Fruit fly (Drosophila melanogaster) whole organism, wandering third instar larva: Measurements from ENCODE around the gene CG34290.

ENCODE experiments used
- CrebA ChIP-seq: fragments of 200-800 bp; sonication (Bioruptor generic); optimal IDR thresholded peaks from 2 replicates; lab custom pipeline; 2016; ENCODE audit warnings: missing biosample characterization, mild to moderate bottlenecking, missing genetic modification characterization, borderline replicate concordance
- Dif ChIP-seq: fragments of 200-275, 200-300 bp; sonication (Bioruptor generic); optimal IDR thresholded peaks from 2 replicates; lab custom pipeline; 2018; ENCODE audit warnings: missing biosample characterization, missing genetic modification characterization; ENCODE audit not compliant: partially characterized antibody
- Mio ChIP-seq: sonication (Bioruptor generic); optimal IDR thresholded peaks from 2 replicates; lab custom pipeline; 2016; ENCODE audit warnings: missing biosample characterization, missing genetic modification characterization
- Sp1 ChIP-seq: fragments of 200-800 bp; sonication (Bioruptor generic); optimal IDR thresholded peaks from 3 replicates; lab custom pipeline; 2019; ENCODE audit warnings: missing biosample characterization, mild to moderate bottlenecking, missing genetic modification characterization, moderate library complexity
- br ChIP-seq: fragments of 200-800 bp; sonication (Bioruptor generic); optimal IDR thresholded peaks from 2 replicates; lab custom pipeline; 2016; ENCODE audit warnings: missing biosample characterization, missing genetic modification characterization
- brk ChIP-seq: fragments of 200-800 bp; sonication (Bioruptor generic); optimal IDR thresholded peaks from 2 replicates; lab custom pipeline; 2016; ENCODE audit warnings: missing biosample characterization, mild to moderate bottlenecking, missing genetic modification characterization
- dl ChIP-seq, 2 experiments: fragments of 175-275, 200-275 bp in 1 of 2; fragments of 200-275 bp in 1 of 2; sonication (Bioruptor generic); optimal IDR thresholded peaks; lab custom pipeline; 2018; ENCODE audit warnings: mild to moderate bottlenecking in 2 of 2, missing biosample characterization in 2 of 2, missing genetic modification characterization in 2 of 2, moderate library complexity in 2 of 2; ENCODE audit not compliant: partially characterized antibody in 2 of 2, insufficient read depth in 1 of 2
- dmrt93B ChIP-seq: fragments of 200-800 bp; sonication (Bioruptor generic); optimal IDR thresholded peaks from 2 replicates; lab custom pipeline; 2018; ENCODE audit warnings: missing biosample characterization, mild to moderate bottlenecking, missing genetic modification characterization
- foxo ChIP-seq, 2 experiments: fragments of 200-800 bp; sonication (Bioruptor generic); optimal IDR thresholded peaks; 2 replicates in 1 of 2; 3 replicates in 1 of 2; lab custom pipeline; 2016 to 2017; ENCODE audit warnings: missing biosample characterization in 2 of 2, missing genetic modification characterization in 2 of 2
- fru ChIP-seq: fragments of 200-800 bp; sonication (Bioruptor generic); optimal IDR thresholded peaks from 3 replicates; lab custom pipeline; 2016; ENCODE audit warnings: missing biosample characterization, mild to moderate bottlenecking, missing genetic modification characterization
- jim ChIP-seq: fragments of 175-275, 200-325 bp; sonication (Bioruptor generic); optimal IDR thresholded peaks from 2 replicates; lab custom pipeline; 2016; ENCODE audit warnings: missing biosample characterization, mild to moderate bottlenecking, missing genetic modification characterization
- psq ChIP-seq: fragments of 200-800 bp; sonication (Bioruptor generic); optimal IDR thresholded peaks from 3 replicates; lab custom pipeline; 2017; ENCODE audit warnings: missing biosample characterization, mild to moderate bottlenecking, missing genetic modification characterization, moderate library complexity
- sage ChIP-seq: fragments of 200-800 bp; sonication (Bioruptor generic); optimal IDR thresholded peaks from 2 replicates; lab custom pipeline; 2016; ENCODE audit warnings: missing biosample characterization, mild to moderate bottlenecking, missing genetic modification characterization
- usp ChIP-seq: fragments of >200 bp; optimal IDR thresholded peaks from 2 replicates; lab custom pipeline; 2017; ENCODE audit warnings: missing biosample characterization, missing genetic modification characterization

dm6 chr3R:24279291-24279690 lies 10.3 kb downstream of the CG34290 start, which contains the start of gene shps:
- TF ChIP-seq dmrt93B (GFP tag; lab: Kevin White, UChicago) = no peak
- TF ChIP-seq br = no peak
- TF ChIP-seq psq (GFP tag; lab: Kevin White, UChicago) = no peak
- no peak for TF ChIP-seq brk (GFP tag; lab: Kevin White, UChicago)
- TF ChIP-seq Sp1 (GFP tag; lab: Kevin White, UChicago) = no peak
- no peak for TF ChIP-seq Mio (GFP tag; lab: Kevin White, UChicago)
- no peak for TF ChIP-seq foxo (GFP tag; optimal IDR thresholded peaks at IDR 0.05; lab: Kevin White, UChicago)
- TF ChIP-seq Dif (GFP tag; lab: Kevin White, UChicago) = no peak
- no peak for TF ChIP-seq sage
- TF ChIP-seq fru (GFP tag; lab: Kevin White, UChicago) = no peak
- TF ChIP-seq usp (GFP tag; lab: Kevin White, UChicago) = no peak
- TF ChIP-seq jim (GFP tag; lab: Kevin White, UChicago) = no peak
- no peak for TF ChIP-seq dl (GFP tag; optimal IDR thresholded peaks at IDR 0.05; lab: Kevin White, UChicago; ENCODE audit: insufficient read depth in 1 of 2, partially characterized antibody in 2 of 2)
- no peak for TF ChIP-seq CrebA
